Worm (Caenorhabditis elegans) whole organism, L2 larva: ENCODE data around the gene srd-48.

ENCODE experiments used
- lin-39 ChIP-seq: fragments of 150-350 bp; optimal IDR thresholded peaks from 2 replicates; lab custom pipeline; 2014; ENCODE audit warnings: missing biosample characterization, missing genetic modification reagents, missing genetic modification characterization
- nhr-23 ChIP-seq: fragments of 150-350 bp; optimal IDR thresholded peaks from 2 replicates; lab custom pipeline; 2014; ENCODE audit warnings: missing biosample characterization, missing genetic modification reagents, missing genetic modification characterization
- nhr-77 ChIP-seq: fragments of 150-350 bp; optimal IDR thresholded peaks from 2 replicates; lab custom pipeline; 2014; ENCODE audit warnings: missing biosample characterization, missing genetic modification characterization
- sma-3 ChIP-seq: sonication (generic microtip); optimal IDR thresholded peaks from 2 replicates; lab custom pipeline; 2016; ENCODE audit warnings: missing genetic modification reagents, missing genetic modification characterization, missing compliant biosample characterization
- ztf-4 ChIP-seq: fragments of 150-350 bp; optimal IDR thresholded peaks from 2 replicates; lab custom pipeline; 2014; ENCODE audit warnings: missing biosample characterization, missing genetic modification characterization

- TF ChIP-seq nhr-77 (tag; lab: Kevin White, UChicago) (no peak), sma-3 (GFP tag; lab: Kevin White, UChicago) (no peak), ztf-4 (tag; lab: Kevin White, UChicago) (no peak), lin-39 (tag; lab: Kevin White, UChicago) (no peak), nhr-23 (tag; lab: Kevin White, UChicago) (no peak)
Measured at ce11 chrX:12360444-12360843, 24.5 kb downstream of the srd-48 start, which contains the start of the genes nspc-15 and F19H6.6.
